Worm (Caenorhabditis elegans) whole organism, L1 larva: ENCODE data around the gene C16C10.13.

ENCODE experiments used
- C34B4.2 ChIP-seq: sonication (generic microtip); optimal IDR thresholded peaks from 2 replicates; lab custom pipeline; 2017; ENCODE audit warnings: mild to moderate bottlenecking, missing genetic modification characterization, missing compliant biosample characterization
- F16B12.6 ChIP-seq: fragments of 150-350 bp; optimal IDR thresholded peaks from 2 replicates; lab custom pipeline; 2014; ENCODE audit warnings: missing biosample characterization, missing genetic modification characterization
- ama-1 ChIP-seq: fragments of 150-350 bp; optimal IDR thresholded peaks from 2 replicates; lab custom pipeline; 2014
- ceh-88 ChIP-seq: fragments of 200-800 bp; sonication (Bioruptor generic); IDR thresholded peaks from 2 replicates; pipeline ENCODE4 v1.3.6; 2022; ENCODE audit warnings: missing genetic modification characterization, missing compliant biosample characterization
- ceh-90 ChIP-seq: sonication (generic microtip); optimal IDR thresholded peaks from 2 replicates; lab custom pipeline; 2016; ENCODE audit warnings: missing genetic modification characterization, missing compliant biosample characterization
- efl-1 ChIP-seq, 4 experiments: fragments of 150-350 bp; optimal IDR thresholded peaks in 3 of 4; peaks in 1 of 4; 1 replicate in 1 of 4; 2 replicates in 3 of 4; lab custom pipeline; 2014; ENCODE audit warnings: missing biosample characterization in 2 of 4, missing genetic modification characterization in 2 of 4, missing genetic modification reagents in 2 of 4
- efl-3 ChIP-seq: fragments of 200-800 bp; sonication (Bioruptor generic); optimal IDR thresholded peaks from 2 replicates; lab custom pipeline; 2018; ENCODE audit warnings: mild to moderate bottlenecking, missing genetic modification characterization, missing compliant biosample characterization
- egl-13 ChIP-seq: sonication (generic microtip); optimal IDR thresholded peaks from 2 replicates; lab custom pipeline; 2016; ENCODE audit warnings: missing genotype, missing genetic modification reagents, missing genetic modification characterization, missing compliant biosample characterization
- egl-27 ChIP-seq, 2 experiments: fragments of 150-350 bp in 1 of 2; sonication (generic microtip); optimal IDR thresholded peaks; 3 replicates each; lab custom pipeline; 2017 to 2018; ENCODE audit warnings: missing biosample characterization in 2 of 2, missing genetic modification characterization in 2 of 2, missing genetic modification reagents in 2 of 2
- elt-3 ChIP-seq, 6 experiments: fragments of 150-350 bp in 1 of 6; sonication (generic microtip); optimal IDR thresholded peaks; 2 replicates each; lab custom pipeline; 2017 to 2018; ENCODE audit warnings: missing biosample characterization in 6 of 6, missing genetic modification characterization in 6 of 6, inconsistent platforms in 1 of 6
- fkh-4 ChIP-seq: sonication (generic microtip); optimal IDR thresholded peaks from 2 replicates; lab custom pipeline; 2016; ENCODE audit warnings: missing compliant biosample characterization, missing genetic modification characterization, borderline replicate concordance
- fos-1 ChIP-seq: fragments of 150-350 bp; optimal IDR thresholded peaks from 2 replicates; lab custom pipeline; 2014; ENCODE audit warnings: missing biosample characterization, missing genetic modification characterization
- grh-1 ChIP-seq: fragments of 200-800 bp; sonication (Bioruptor generic); IDR thresholded peaks from 2 replicates; pipeline ENCODE4 v1.3.6; 2022; ENCODE audit warnings: missing genetic modification reagents, missing genetic modification characterization, missing compliant biosample characterization
- hpl-2 ChIP-seq: fragments of 150-350 bp; optimal IDR thresholded peaks from 2 replicates; lab custom pipeline; 2014; ENCODE audit warnings: missing biosample characterization, missing genetic modification reagents, missing genetic modification characterization
- irx-1 ChIP-seq: sonication (generic microtip); optimal IDR thresholded peaks from 2 replicates; lab custom pipeline; 2016; ENCODE audit warnings: missing genetic modification characterization, missing compliant biosample characterization
- isw-1 ChIP-seq: fragments of 200-800 bp; sonication (Bioruptor generic); IDR thresholded peaks from 2 replicates; pipeline ENCODE4 v1.3.6; 2022; ENCODE audit warnings: missing genetic modification characterization, missing compliant biosample characterization
- jun-1 ChIP-seq: fragments of 150-350 bp; optimal IDR thresholded peaks from 2 replicates; lab custom pipeline; 2014; ENCODE audit warnings: missing biosample characterization, missing genetic modification reagents, missing genetic modification characterization
- lsy-2 ChIP-seq, 2 experiments: fragments of 150-350 bp; optimal IDR thresholded peaks; 2 replicates each; lab custom pipeline; 2014; ENCODE audit warnings: missing biosample characterization in 2 of 2, missing genetic modification characterization in 2 of 2
- mep-1 ChIP-seq: fragments of 150-350 bp; optimal IDR thresholded peaks from 2 replicates; lab custom pipeline; 2014; ENCODE audit warnings: missing biosample characterization, missing genetic modification characterization
- nhr-12 ChIP-seq: sonication (generic microtip); optimal IDR thresholded peaks from 2 replicates; lab custom pipeline; 2017; ENCODE audit warnings: missing biosample characterization, missing genetic modification characterization
- nhr-71 ChIP-seq: sonication (generic microtip); optimal IDR thresholded peaks from 2 replicates; lab custom pipeline; 2016; ENCODE audit warnings: mild to moderate bottlenecking, missing genetic modification characterization, moderate library complexity, missing compliant biosample characterization
- nhr-77 ChIP-seq: fragments of 150-350 bp; optimal IDR thresholded peaks from 2 replicates; lab custom pipeline; 2014; ENCODE audit warnings: missing biosample characterization, missing genetic modification characterization
- nhr-84 ChIP-seq: sonication (generic microtip); optimal IDR thresholded peaks from 2 replicates; lab custom pipeline; 2017; ENCODE audit warnings: missing biosample characterization, missing genetic modification characterization
- nhr-85 ChIP-seq: sonication (generic microtip); peaks from one replicate; lab custom pipeline; 2016; ENCODE audit warnings: missing genetic modification characterization, inconsistent platforms, missing compliant biosample characterization
- pag-3 ChIP-seq: sonication (generic microtip); optimal IDR thresholded peaks from 2 replicates; lab custom pipeline; 2017; ENCODE audit warnings: missing genetic modification characterization, mild to moderate bottlenecking, missing compliant biosample characterization, antibody characterized with exemption, borderline replicate concordance; ENCODE audit not compliant: insufficient read depth
- pax-3 ChIP-seq: fragments of 200-800 bp; sonication (Bioruptor generic); optimal IDR thresholded peaks from 2 replicates; lab custom pipeline; 2018; ENCODE audit warnings: mild to moderate bottlenecking, missing genetic modification characterization, moderate library complexity, missing compliant biosample characterization
- pqm-1 ChIP-seq: sonication (generic microtip); optimal IDR thresholded peaks from 3 replicates; lab custom pipeline; 2017; ENCODE audit warnings: missing biosample characterization, missing genetic modification characterization
- skn-1 ChIP-seq: fragments of 150-350 bp; optimal IDR thresholded peaks from 2 replicates; lab custom pipeline; 2014; ENCODE audit warnings: missing biosample characterization, missing genetic modification characterization
- snu-23 ChIP-seq: sonication (generic microtip); optimal IDR thresholded peaks from 2 replicates; lab custom pipeline; 2016; ENCODE audit warnings: missing genetic modification characterization, missing compliant biosample characterization
- sox-4 ChIP-seq: sonication (generic microtip); optimal IDR thresholded peaks from 2 replicates; lab custom pipeline; 2016; ENCODE audit warnings: missing genetic modification characterization, missing compliant biosample characterization
- sup-37 ChIP-seq: fragments of 200-800 bp; sonication (Bioruptor generic); optimal IDR thresholded peaks from 2 replicates; lab custom pipeline; 2018; ENCODE audit warnings: mild to moderate bottlenecking, missing genetic modification characterization, missing compliant biosample characterization
- swsn-7 ChIP-seq: sonication (generic microtip); optimal IDR thresholded peaks from 2 replicates; lab custom pipeline; 2016; ENCODE audit warnings: missing genetic modification characterization, missing compliant biosample characterization
- tlp-1 ChIP-seq: fragments of 150-350 bp; optimal IDR thresholded peaks from 2 replicates; lab custom pipeline; 2014; ENCODE audit warnings: missing biosample characterization, missing genetic modification characterization
- unc-62 ChIP-seq: fragments of 150-350 bp; optimal IDR thresholded peaks from 2 replicates; lab custom pipeline; 2014; ENCODE audit warnings: missing biosample characterization, missing genetic modification reagents, missing genetic modification characterization
- xbp-1 ChIP-seq: sonication (generic microtip); optimal IDR thresholded peaks from 2 replicates; lab custom pipeline; 2016; ENCODE audit warnings: missing genetic modification characterization, missing compliant biosample characterization
- zag-1 ChIP-seq: fragments of 150-350 bp; optimal IDR thresholded peaks from 2 replicates; lab custom pipeline; 2014; ENCODE audit warnings: missing biosample characterization, missing genetic modification characterization
- zip-4 ChIP-seq: fragments of 200-800 bp; sonication (Bioruptor generic); optimal IDR thresholded peaks from 2 replicates; lab custom pipeline; 2018; ENCODE audit warnings: mild to moderate bottlenecking, missing genetic modification characterization, moderate library complexity, missing compliant biosample characterization
- ztf-4 ChIP-seq: fragments of 150-350 bp; optimal IDR thresholded peaks from 2 replicates; lab custom pipeline; 2014; ENCODE audit warnings: missing biosample characterization, missing genetic modification characterization

Gene C16C10.13

ce11 chrIII:4150919-4151318 lies 25.3 kb upstream of the C16C10.13 start (continued):
- TF ChIP-seq pax-3 (tag; lab: Kevin White, UChicago) (peak; percentile 50), swsn-7 (peak; percentile 73), fos-1 (tag; lab: Kevin White, UChicago) (peak; percentile 45), ceh-90 (tag; lab: Kevin White, UChicago) (no peak), sup-37 (GFP tag; lab: Kevin White, UChicago) (no peak), elt-3 (tag; optimal IDR thresholded peaks at IDR 0.05; lab: Kevin White, UChicago) (peak in 3 of 6 experiments; percentile 4 to 70 (median 39)), pqm-1 (tag; lab: Kevin White, UChicago) (no peak), nhr-12 (tag; lab: Kevin White, UChicago) (no peak), egl-27 (tag; optimal IDR thresholded peaks at IDR 0.05; lab: Kevin White, UChicago) (no peak), lsy-2 (tag; optimal IDR thresholded peaks at IDR 0.05; lab: Kevin White, UChicago) (peak; percentile 98 to 99), irx-1 (tag; lab: Kevin White, UChicago) (peak; percentile 66), hpl-2 (GFP tag; lab: Kevin White, UChicago) (no peak), F16B12.6 (tag; lab: Kevin White, UChicago) (peak; percentile 97), zag-1 (tag; lab: Kevin White, UChicago) (no peak)

DNA sequence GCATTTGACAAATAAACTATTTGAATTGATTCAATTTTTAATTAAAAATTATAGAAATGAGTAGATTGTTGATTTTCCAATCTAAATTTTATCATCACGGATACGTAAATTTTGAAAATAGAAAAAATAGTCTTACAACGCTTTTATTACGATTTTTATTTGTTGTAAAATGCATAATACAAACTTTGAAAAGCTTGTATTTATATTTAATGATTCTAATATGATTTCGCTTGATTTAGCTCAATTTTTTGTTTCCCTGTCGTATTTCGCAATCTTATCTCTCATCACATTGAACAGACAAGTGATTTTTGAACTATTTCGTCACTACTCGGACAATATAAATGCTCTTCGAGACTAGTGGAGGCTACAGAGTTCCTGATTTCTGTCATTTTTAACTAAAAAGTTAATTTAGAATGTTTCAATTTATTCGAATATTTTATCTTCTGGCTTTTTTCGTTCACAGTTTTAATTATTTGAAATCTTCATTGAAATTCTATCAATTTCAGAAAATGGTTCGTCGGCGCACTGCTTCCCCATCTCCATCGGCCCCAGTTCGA lies 24.6 kb upstream of the C16C10.13 start, which contains the start of the genes wht-3 and har-1:
Gene wht-3, minus strand, starts transcription at position 51 of the 557 bp plus-strand sequence.
Gene har-1, plus strand, starts transcription at position 507 of the 557 bp plus-strand sequence.
- TF ChIP-seq pax-3 (tag; lab: Kevin White, UChicago) (no peak), efl-1 (optimal IDR thresholded peaks at IDR 0.05; lab: Kevin White, UChicago) (peak in 1 of 2 experiments; percentile 3), efl-1 (GFP tag; optimal IDR thresholded peaks at IDR 0.05 in 1 of 2; lab: Kevin White, UChicago) (no peak), nhr-85 (tag; lab: Kevin White, UChicago) (peak; percentile 37), efl-3 (no peak), F16B12.6 (tag; lab: Kevin White, UChicago) (no peak), zip-4 (GFP tag; lab: Kevin White, UChicago) (peak; percentile 26), tlp-1 (tag; lab: Kevin White, UChicago) (no peak), mep-1 (tag; lab: Kevin White, UChicago) (peak; percentile 39), xbp-1 (no peak), nhr-71 (tag; lab: Kevin White, UChicago) (peak; percentile 18), ceh-88 (GFP tag; lab: Robert Waterston, UW) (peak; percentile 28; the same call in 1 of the 2 replicates), skn-1 (tag; lab: Kevin White, UChicago) (peak; percentile 57), pag-3 (tag; lab: Kevin White, UChicago) (no peak)

- TF ChIP-seq nhr-77 (tag; lab: Kevin White, UChicago) = no peak
These were observed 23.9 kb upstream of the C16C10.13 start for ce11 chrIII:4152309-4152708.

ce11 chrIII:4152828-4153227 lies 23.4 kb upstream of the C16C10.13 start:
- TF ChIP-seq egl-13 (tag; lab: Kevin White, UChicago) (no peak), efl-1 (optimal IDR thresholded peaks at IDR 0.05; lab: Kevin White, UChicago) (no peak), efl-1 (GFP tag; optimal IDR thresholded peaks at IDR 0.05 in 1 of 2; lab: Kevin White, UChicago) (peak in 1 of 2 experiments; percentile 62), ama-1 (lab: Kevin White, UChicago) (peak; percentile 4)

- TF ChIP-seq fkh-4 (no peak), ztf-4 (tag; lab: Kevin White, UChicago) (no peak), isw-1 (GFP tag; lab: Robert Waterston, UW) (no peak), C34B4.2 (tag; lab: Kevin White, UChicago) (no peak), grh-1 (GFP tag; lab: Robert Waterston, UW) (no peak), unc-62 (GFP tag; lab: Kevin White, UChicago) (no peak), jun-1 (tag; lab: Kevin White, UChicago) (no peak), sox-4 (no peak), ceh-90 (tag; lab: Kevin White, UChicago) (no peak), snu-23 (GFP tag; lab: Kevin White, UChicago) (no peak), nhr-84 (no peak)
- TF ChIP-seq, all 84 proteins: peak for 0
These were observed 22.9 kb upstream of the C16C10.13 start, which contains the start of gene glod-4 for ce11 chrIII:4153299-4153698. glod-4 (plus strand) TSS chrIII:4153599.
